Worm (Caenorhabditis elegans) whole organism, late embryonic: ENCODE results near the gene F22B7.3.

Source experiments
- C38D4.7 ChIP-seq: fragments of 200-800 bp; sonication (Bioruptor generic); optimal IDR thresholded peaks from 2 replicates; lab custom pipeline; 2018; ENCODE audit warnings: mild to moderate bottlenecking, missing genetic modification characterization, moderate library complexity, missing compliant biosample characterization
- F13H6.1 ChIP-seq: sonication (generic microtip); optimal IDR thresholded peaks from 2 replicates; lab custom pipeline; 2016; ENCODE audit warnings: missing genetic modification characterization, missing compliant biosample characterization
- Y22D7AL.16 ChIP-seq: sonication (generic microtip); optimal IDR thresholded peaks from 2 replicates; lab custom pipeline; 2016; ENCODE audit warnings: missing genetic modification characterization, missing compliant biosample characterization
- ahr-1 ChIP-seq: sonication (generic microtip); optimal IDR thresholded peaks from 2 replicates; lab custom pipeline; 2016; ENCODE audit warnings: missing genetic modification characterization, missing compliant biosample characterization
- ama-1 ChIP-seq: fragments of 150-350 bp; optimal IDR thresholded peaks from 2 replicates; lab custom pipeline; 2014
- ceh-14 ChIP-seq: sonication (generic microtip); optimal IDR thresholded peaks from 2 replicates; lab custom pipeline; 2016; ENCODE audit warnings: missing genotype, missing genetic modification characterization, missing compliant biosample characterization
- ceh-18 ChIP-seq: sonication (generic microtip); optimal IDR thresholded peaks from 2 replicates; lab custom pipeline; 2016; ENCODE audit warnings: missing genetic modification characterization, missing compliant biosample characterization
- ceh-24 ChIP-seq: sonication (generic microtip); optimal IDR thresholded peaks from 2 replicates; lab custom pipeline; 2016; ENCODE audit warnings: mild to moderate bottlenecking, missing genetic modification characterization, missing compliant biosample characterization
- ceh-30 ChIP-seq: fragments of 150-350 bp; optimal IDR thresholded peaks from 2 replicates; lab custom pipeline; 2014; ENCODE audit warnings: missing biosample characterization, missing genetic modification characterization
- ceh-31 ChIP-seq: sonication (generic microtip); optimal IDR thresholded peaks from 2 replicates; lab custom pipeline; 2016; ENCODE audit warnings: missing genetic modification characterization, missing compliant biosample characterization
- ceh-45 ChIP-seq: fragments of 200-800 bp; sonication (Bioruptor generic); IDR thresholded peaks from 2 replicates; pipeline ENCODE4 v1.3.6; 2022; ENCODE audit warnings: missing genetic modification reagents, missing genetic modification characterization, missing compliant biosample characterization
- ceh-6 ChIP-seq: fragments of 200-800 bp; sonication (Bioruptor generic); optimal IDR thresholded peaks from 2 replicates; lab custom pipeline; 2018; ENCODE audit warnings: mild to moderate bottlenecking, missing genetic modification characterization, missing compliant biosample characterization
- che-1 ChIP-seq: sonication (generic microtip); optimal IDR thresholded peaks from 2 replicates; lab custom pipeline; 2016; ENCODE audit warnings: mild to moderate bottlenecking, missing genetic modification characterization, missing compliant biosample characterization
- dmd-4 ChIP-seq: sonication (generic microtip); optimal IDR thresholded peaks from 2 replicates; lab custom pipeline; 2016; ENCODE audit warnings: borderline replicate concordance, missing genetic modification characterization, missing compliant biosample characterization
- dve-1 ChIP-seq: sonication (generic microtip); optimal IDR thresholded peaks from 2 replicates; lab custom pipeline; 2017; ENCODE audit warnings: antibody characterized with exemption, mild to moderate bottlenecking, missing genetic modification characterization, missing compliant biosample characterization
- elt-2 ChIP-seq: sonication (generic microtip); optimal IDR thresholded peaks from 2 replicates; lab custom pipeline; 2016; ENCODE audit warnings: missing genetic modification reagents, missing genetic modification characterization, missing compliant biosample characterization
- elt-4 ChIP-seq: sonication (generic microtip); optimal IDR thresholded peaks from 2 replicates; lab custom pipeline; 2016; ENCODE audit warnings: missing genetic modification characterization, missing compliant biosample characterization
- ets-4 ChIP-seq: sonication (generic microtip); optimal IDR thresholded peaks from 2 replicates; lab custom pipeline; 2016; ENCODE audit warnings: missing genetic modification characterization, missing compliant biosample characterization
- eyg-1 ChIP-seq: sonication (generic microtip); optimal IDR thresholded peaks from 2 replicates; lab custom pipeline; 2016; ENCODE audit warnings: missing genotype, missing genetic modification characterization, missing compliant biosample characterization
- fax-1 ChIP-seq: sonication (generic microtip); optimal IDR thresholded peaks from 2 replicates; lab custom pipeline; 2016; ENCODE audit warnings: missing genotype, missing genetic modification characterization, missing compliant biosample characterization
- fkh-10 ChIP-seq: fragments of 150-350 bp; optimal IDR thresholded peaks from 2 replicates; lab custom pipeline; 2014; ENCODE audit warnings: missing biosample characterization, missing genetic modification reagents, missing genetic modification characterization
- fkh-6 ChIP-seq: sonication (generic microtip); optimal IDR thresholded peaks from 2 replicates; lab custom pipeline; 2016; ENCODE audit warnings: missing genetic modification characterization, missing compliant biosample characterization
- gmeb-2 ChIP-seq: sonication (generic microtip); optimal IDR thresholded peaks from 2 replicates; lab custom pipeline; 2016; ENCODE audit warnings: missing genetic modification characterization, inconsistent platforms, missing compliant biosample characterization
- hlh-13 ChIP-seq: fragments of 200-800 bp; sonication (Bioruptor generic); optimal IDR thresholded peaks from 2 replicates; lab custom pipeline; 2018; ENCODE audit warnings: mild to moderate bottlenecking, missing genetic modification characterization, missing compliant biosample characterization
- lin-11 ChIP-seq: fragments of 200-800 bp; sonication (Bioruptor generic); optimal IDR thresholded peaks from 2 replicates; lab custom pipeline; 2018; ENCODE audit warnings: mild to moderate bottlenecking, missing genetic modification characterization, missing compliant biosample characterization
- nfya-1 ChIP-seq: sonication (generic microtip); optimal IDR thresholded peaks from 2 replicates; lab custom pipeline; 2017; ENCODE audit warnings: missing genetic modification characterization, mild to moderate bottlenecking, missing compliant biosample characterization, antibody characterized with exemption, moderate library complexity
- nhr-232 ChIP-seq: sonication (generic microtip); optimal IDR thresholded peaks from 2 replicates; lab custom pipeline; 2016; ENCODE audit warnings: missing genetic modification characterization, missing compliant biosample characterization
- pat-9 ChIP-seq: fragments of 200-800 bp; sonication (Bioruptor generic); optimal IDR thresholded peaks from 2 replicates; lab custom pipeline; 2018; ENCODE audit warnings: mild to moderate bottlenecking, missing genetic modification characterization, moderate library complexity, missing compliant biosample characterization
- pha-2 ChIP-seq: sonication (generic microtip); optimal IDR thresholded peaks from 2 replicates; lab custom pipeline; 2017; ENCODE audit warnings: mild to moderate bottlenecking, missing genetic modification characterization, missing compliant biosample characterization
- rnt-1 ChIP-seq: sonication (generic microtip); optimal IDR thresholded peaks from 2 replicates; lab custom pipeline; 2016; ENCODE audit warnings: missing genetic modification characterization, missing compliant biosample characterization
- sdc-2 ChIP-seq: sonication (generic microtip); optimal IDR thresholded peaks from 2 replicates; lab custom pipeline; 2016; ENCODE audit warnings: missing genotype, missing genetic modification characterization, missing compliant biosample characterization
- sox-4 ChIP-seq: sonication (generic microtip); optimal IDR thresholded peaks from 2 replicates; lab custom pipeline; 2017; ENCODE audit warnings: mild to moderate bottlenecking, missing genetic modification characterization, inconsistent platforms, missing compliant biosample characterization
- syd-9 ChIP-seq: sonication (generic microtip); optimal IDR thresholded peaks from 2 replicates; lab custom pipeline; 2016; ENCODE audit warnings: mild to moderate bottlenecking, missing genetic modification characterization, moderate library complexity, missing compliant biosample characterization
- tbx-2 ChIP-seq: sonication (generic microtip); optimal IDR thresholded peaks from 2 replicates; lab custom pipeline; 2016; ENCODE audit warnings: missing genetic modification characterization, missing compliant biosample characterization
- tbx-7 ChIP-seq: sonication (generic microtip); optimal IDR thresholded peaks from 2 replicates; lab custom pipeline; 2016; ENCODE audit warnings: missing genotype, missing genetic modification characterization, missing compliant biosample characterization
- unc-3 ChIP-seq, 2 experiments: fragments of 200-800 bp in 1 of 2; sonication (Bioruptor generic) in 1 of 2; sonication (generic microtip) in 1 of 2; conservative IDR thresholded peaks in 1 of 2; optimal IDR thresholded peaks in 1 of 2; 2 replicates each; pipeline versions ENCODE4 v1.3.6 to Lab custom; 2016 to 2022; ENCODE audit warnings: missing compliant biosample characterization in 2 of 2, missing genetic modification characterization in 2 of 2, missing genetic modification reagents in 1 of 2
- unc-55 ChIP-seq: sonication (generic microtip); optimal IDR thresholded peaks from 2 replicates; lab custom pipeline; 2017; ENCODE audit warnings: missing biosample characterization, missing genetic modification reagents, missing genetic modification characterization
- zip-5 ChIP-seq: sonication (generic microtip); optimal IDR thresholded peaks from 2 replicates; lab custom pipeline; 2016; ENCODE audit warnings: missing genetic modification characterization, missing compliant biosample characterization

The F22B7.3 gene

DNA sequence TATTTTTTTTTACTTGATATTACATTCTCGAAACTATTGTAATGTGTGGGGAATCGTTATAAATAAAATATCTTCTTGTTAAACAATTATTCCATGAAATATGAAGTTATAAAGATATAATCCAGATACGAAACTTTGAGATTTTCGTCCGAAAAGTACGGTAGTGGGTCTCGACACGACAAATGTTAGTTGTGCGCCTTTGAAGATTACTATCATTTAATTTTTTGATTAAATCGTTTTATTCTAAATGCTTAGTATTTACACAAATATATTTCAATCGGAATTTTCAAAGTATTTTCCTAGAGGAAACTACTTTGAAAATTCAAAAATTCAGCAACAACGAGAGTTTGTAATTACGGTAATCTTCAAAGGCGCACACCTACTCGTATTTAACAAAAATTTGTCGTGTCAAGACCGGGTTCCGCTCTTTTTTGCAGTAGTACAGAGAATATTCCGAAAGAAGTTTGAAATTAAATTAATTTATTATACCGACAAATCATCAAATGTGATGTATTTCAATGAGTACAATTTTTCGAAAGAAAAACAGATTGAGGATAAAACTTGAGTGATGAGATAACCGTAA is 3.5 kb downstream of the F22B7.3 start:
- no peak for TF ChIP-seq syd-9
- no peak for TF ChIP-seq eyg-1
- TF ChIP-seq F13H6.1 (tag; lab: Kevin White, UChicago): no peak
- TF ChIP-seq unc-55 (GFP tag; lab: Kevin White, UChicago): no peak
- no peak for TF ChIP-seq zip-5

DNA sequence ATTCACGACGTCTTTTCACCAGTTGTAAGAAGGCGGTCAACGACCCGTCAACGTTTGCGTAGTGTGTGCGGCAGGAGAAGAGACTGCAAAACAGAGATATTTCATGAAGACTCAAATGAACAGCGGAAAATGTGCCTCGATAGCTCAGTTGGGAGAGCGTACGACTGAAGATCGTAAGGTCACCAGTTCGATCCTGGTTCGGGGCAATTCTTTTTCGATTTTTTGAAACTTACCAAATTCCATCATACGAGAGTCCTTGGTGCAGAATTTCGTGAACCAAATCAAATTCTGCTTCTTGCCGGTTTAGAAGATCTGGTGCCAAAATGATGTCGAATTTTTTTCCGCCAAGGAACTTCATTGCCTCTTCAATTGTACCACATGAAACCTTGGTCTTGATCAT is 4.2 kb downstream of the F22B7.3 start:
- TF ChIP-seq sox-4 (tag; lab: Kevin White, UChicago) (peak; percentile 21), pat-9 (peak; percentile 8), unc-3 (GFP tag; conservative IDR thresholded peaks at IDR 0.05; lab: Robert Waterston, UW) (peak; percentile 46; the same call in 1 of the 2 replicates), unc-3 (tag; optimal IDR thresholded peaks at IDR 0.05; lab: Kevin White, UChicago) (no peak), nhr-232 (tag; lab: Kevin White, UChicago) (peak; percentile 37), ceh-31 (tag; lab: Kevin White, UChicago) (no peak), che-1 (peak; percentile 45), F13H6.1 (tag; lab: Kevin White, UChicago) (no peak), hlh-13 (GFP tag; lab: Kevin White, UChicago) (peak; percentile 26), gmeb-2 (tag; lab: Kevin White, UChicago) (peak; percentile 53), ceh-6 (GFP tag; lab: Kevin White, UChicago) (peak; percentile 54), ets-4 (tag; lab: Kevin White, UChicago) (no peak), fkh-6 (tag; lab: Kevin White, UChicago) (peak; percentile 12), sdc-2 (tag; lab: Kevin White, UChicago) (peak; percentile 8), ceh-14 (tag; lab: Kevin White, UChicago) (peak; percentile 5), lin-11 (tag; lab: Kevin White, UChicago) (peak; percentile 12), elt-2 (tag; lab: Kevin White, UChicago) (peak; percentile 25), syd-9 (peak; percentile 49), elt-4 (no peak), dve-1 (tag; lab: Kevin White, UChicago) (peak; percentile 23), ceh-18 (tag; lab: Kevin White, UChicago) (peak; percentile 47), ahr-1 (no peak), fax-1 (tag; lab: Kevin White, UChicago) (peak; percentile 18), C38D4.7 (GFP tag; lab: Kevin White, UChicago) (peak; percentile 40), ceh-24 (tag; lab: Kevin White, UChicago) (no peak), pha-2 (tag; lab: Kevin White, UChicago) (no peak), tbx-7 (no peak), rnt-1 (no peak), dmd-4 (peak; percentile 14), nfya-1 (peak; percentile 19), tbx-2 (tag; lab: Kevin White, UChicago) (no peak), ceh-30 (no peak), ama-1 (lab: Kevin White, UChicago) (no peak), Y22D7AL.16 (tag; lab: Kevin White, UChicago) (peak; percentile 45)

DNA sequence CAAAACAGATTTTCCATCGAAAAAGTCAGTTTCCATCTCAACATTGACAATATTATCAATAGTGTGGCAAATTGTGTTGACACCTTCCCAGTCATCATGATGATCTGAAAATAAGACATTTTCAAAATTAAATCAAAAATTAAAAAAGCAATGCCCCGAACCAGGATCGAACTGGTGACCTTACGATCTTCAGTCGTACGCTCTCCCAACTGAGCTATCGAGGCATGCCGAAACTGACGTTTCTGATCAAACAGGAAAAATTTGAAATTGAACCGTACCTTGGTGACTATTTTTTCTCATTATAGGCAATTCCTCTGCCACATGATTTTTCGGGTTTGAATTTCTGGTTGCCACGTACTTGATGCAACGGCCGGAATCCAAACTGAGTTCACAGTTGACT is 4.8 kb downstream of the F22B7.3 start:
- no peak for TF ChIP-seq ceh-45 (GFP tag; lab: Robert Waterston, UW)
- TF ChIP-seq nhr-232 (tag; lab: Kevin White, UChicago): no peak
- no peak for TF ChIP-seq fkh-10 (GFP tag; lab: Kevin White, UChicago)
- no peak for TF ChIP-seq Y22D7AL.16 (tag; lab: Kevin White, UChicago)
- no peak for TF ChIP-seq che-1
